Worm (Caenorhabditis elegans): ENCODE data around the gene slc-17.4.

DNA sequence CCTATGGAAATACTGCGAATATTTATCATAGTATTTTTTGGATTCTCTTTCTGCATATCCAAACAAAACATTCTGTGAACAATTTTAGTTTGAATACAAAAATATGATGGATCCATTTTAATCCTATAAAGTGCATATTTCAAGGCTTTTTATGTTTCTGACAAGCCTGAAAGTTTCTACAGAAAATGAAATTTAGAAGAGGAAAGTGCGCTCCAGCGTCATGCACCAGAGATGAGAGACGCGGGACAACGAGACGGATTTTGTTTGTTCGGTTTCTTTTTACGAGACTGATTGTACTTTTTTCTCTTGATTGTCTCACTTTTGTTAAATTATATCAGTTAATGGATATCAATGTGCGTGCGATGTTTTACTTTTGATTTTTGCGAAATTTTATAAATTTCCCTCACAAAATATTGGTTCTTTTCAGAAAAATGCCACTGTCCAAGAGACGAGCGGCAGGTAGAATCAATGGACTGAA lies 39.6 kb upstream of the slc-17.4 start, which contains the start of gene C49C3.6:
- TF ChIP-seq blmp-1 (tag; optimal IDR thresholded peaks at IDR 0.05; ENCODE audit: insufficient read depth) (no peak), F13H6.1 (tag; optimal IDR thresholded peaks at IDR 0.05) (no peak), elt-1 (tag; optimal IDR thresholded peaks at IDR 0.05) (no peak), ztf-11 (tag; optimal IDR thresholded peaks at IDR 0.05) (no peak), egl-27 (tag; optimal IDR thresholded peaks at IDR 0.05) (no peak), ceh-82 (tag; optimal IDR thresholded peaks at IDR 0.05) (no peak), ama-1 (optimal IDR thresholded peaks at IDR 0.05) (no peak), mdl-1 (tag; optimal IDR thresholded peaks at IDR 0.05) (no peak), ZK546.5 (tag; optimal IDR thresholded peaks at IDR 0.05) (no peak), nhr-12 (tag; optimal IDR thresholded peaks at IDR 0.05) (no peak), snpc-4 (tag; optimal IDR thresholded peaks at IDR 0.05) (no peak), aly-2 (tag; optimal IDR thresholded peaks at IDR 0.05) (no peak), dmd-4 (tag; optimal IDR thresholded peaks at IDR 0.05) (no peak)
